Worm (Caenorhabditis elegans) whole organism, early embryonic: ENCODE measurements around the gene mel-32.

Source experiments
- B0310.2 ChIP-seq: sonication (generic microtip); optimal IDR thresholded peaks from 2 replicates; lab custom pipeline; 2016; ENCODE audit warnings: mild to moderate bottlenecking, missing genetic modification characterization, missing compliant biosample characterization
- F13C5.2 ChIP-seq: sonication (generic microtip); optimal IDR thresholded peaks from 2 replicates; lab custom pipeline; 2017; ENCODE audit warnings: mild to moderate bottlenecking, missing genetic modification characterization, inconsistent platforms, missing compliant biosample characterization
- aly-1 ChIP-seq: sonication (generic microtip); optimal IDR thresholded peaks from 2 replicates; lab custom pipeline; 2016; ENCODE audit warnings: missing genetic modification characterization, missing compliant biosample characterization
- ama-1 ChIP-seq: fragments of 150-350 bp; optimal IDR thresholded peaks from 2 replicates; lab custom pipeline; 2014
- ceh-13 ChIP-seq: fragments of 200-800 bp; sonication (Bioruptor generic); optimal IDR thresholded peaks from 2 replicates; lab custom pipeline; 2018; ENCODE audit warnings: mild to moderate bottlenecking, missing genetic modification characterization, missing compliant biosample characterization
- ceh-36 ChIP-seq: sonication (generic microtip); optimal IDR thresholded peaks from 2 replicates; lab custom pipeline; 2016; ENCODE audit warnings: missing genetic modification characterization, inconsistent platforms, missing compliant biosample characterization
- ets-7 ChIP-seq: sonication (generic microtip); optimal IDR thresholded peaks from 2 replicates; lab custom pipeline; 2016; ENCODE audit warnings: missing genotype, missing genetic modification characterization, missing compliant biosample characterization
- flt-1 ChIP-seq: fragments of 200-800 bp; sonication (Bioruptor generic); IDR thresholded peaks from 2 replicates; pipeline ENCODE4 v1.3.6; 2022; ENCODE audit warnings: missing genetic modification characterization, missing compliant biosample characterization
- hmbx-1 ChIP-seq: sonication (generic microtip); optimal IDR thresholded peaks from 2 replicates; lab custom pipeline; 2016; ENCODE audit warnings: mild to moderate bottlenecking, missing genetic modification characterization, missing compliant biosample characterization
- hmg-4 ChIP-seq: fragments of 200-800 bp; sonication (Bioruptor generic); optimal IDR thresholded peaks from 2 replicates; lab custom pipeline; 2018; ENCODE audit warnings: mild to moderate bottlenecking, missing genetic modification characterization, missing compliant biosample characterization
- hnd-1 ChIP-seq: sonication (generic microtip); optimal IDR thresholded peaks from 2 replicates; lab custom pipeline; 2016; ENCODE audit warnings: missing genetic modification characterization, missing compliant biosample characterization
- pes-1 ChIP-seq: fragments of 200-800 bp; sonication (Bioruptor generic); IDR thresholded peaks from 2 replicates; pipeline ENCODE4 v1.3.6; 2022; ENCODE audit warnings: missing genetic modification reagents, missing genetic modification characterization, missing compliant biosample characterization
- scrt-1 ChIP-seq: fragments of 200-800 bp; sonication (Bioruptor generic); IDR thresholded peaks from 2 replicates; pipeline ENCODE4 v1.3.6; 2022; ENCODE audit warnings: missing genetic modification characterization, missing compliant biosample characterization
- sea-1 ChIP-seq: fragments of 200-800 bp; sonication (Bioruptor generic); conservative IDR thresholded peaks from 2 replicates; pipeline ENCODE4 v1.3.6; 2022; ENCODE audit warnings: missing genetic modification characterization, missing compliant biosample characterization
- tbx-11 ChIP-seq: fragments of 200-800 bp; sonication (Bioruptor generic); IDR thresholded peaks from 2 replicates; pipeline ENCODE4 v1.3.6; 2022; ENCODE audit warnings: missing genetic modification characterization, missing compliant biosample characterization
- tbx-37 ChIP-seq: fragments of 200-800 bp; sonication (Bioruptor generic); conservative IDR thresholded peaks from 2 replicates; pipeline ENCODE4 v1.3.6; 2022; ENCODE audit warnings: missing genetic modification reagents, missing genetic modification characterization, missing compliant biosample characterization
- tra-4 ChIP-seq: sonication (generic microtip); optimal IDR thresholded peaks from 2 replicates; lab custom pipeline; 2017; ENCODE audit warnings: missing genetic modification characterization, missing compliant biosample characterization

The mel-32 gene

DNA sequence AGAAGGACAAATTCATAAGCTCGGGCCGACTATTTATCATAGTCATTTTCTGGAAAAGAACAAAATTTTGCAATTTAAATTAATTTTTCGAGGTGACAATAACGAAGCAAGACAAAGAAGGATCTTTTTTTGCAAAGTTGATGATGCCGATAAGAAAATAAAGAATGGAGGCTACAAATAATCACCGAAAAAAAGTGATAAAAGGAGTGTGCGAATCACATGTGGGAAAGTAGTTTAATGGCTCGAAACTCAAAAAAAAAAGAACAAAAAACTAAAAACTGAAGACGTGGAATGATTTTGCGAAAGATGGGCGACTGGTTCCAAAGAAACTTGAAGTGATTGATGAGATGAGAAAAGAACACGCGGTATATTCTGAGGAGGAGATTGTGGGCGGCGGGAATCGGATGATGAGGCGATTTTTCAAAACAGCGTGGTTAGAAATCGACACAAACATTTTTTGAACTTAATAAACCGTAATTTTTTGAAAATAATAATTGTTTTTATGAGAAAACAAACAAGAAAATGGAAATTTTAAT, 23.3 kb downstream of the mel-32 start, which contains the start of gene atgl-1:
atgl-1 (minus strand) TSS at position 51 of the 536 bp plus-strand sequence.
- TF ChIP-seq hnd-1 (no peak), hmg-4 (GFP tag; lab: Kevin White, UChicago) (no peak), tbx-11 (GFP tag; lab: Robert Waterston, UW) (no peak), B0310.2 (no peak), scrt-1 (GFP tag; lab: Robert Waterston, UW) (no peak), pes-1 (GFP tag; lab: Robert Waterston, UW) (no peak), aly-1 (tag; lab: Kevin White, UChicago) (no peak), flt-1 (no peak), tra-4 (tag; lab: Kevin White, UChicago) (no peak), tbx-37 (GFP tag; lab: Robert Waterston, UW) (no peak), F13C5.2 (tag; lab: Kevin White, UChicago) (no peak), ceh-13 (no peak), ama-1 (lab: Kevin White, UChicago) (no peak), hmbx-1 (tag; lab: Kevin White, UChicago) (no peak)

DNA sequence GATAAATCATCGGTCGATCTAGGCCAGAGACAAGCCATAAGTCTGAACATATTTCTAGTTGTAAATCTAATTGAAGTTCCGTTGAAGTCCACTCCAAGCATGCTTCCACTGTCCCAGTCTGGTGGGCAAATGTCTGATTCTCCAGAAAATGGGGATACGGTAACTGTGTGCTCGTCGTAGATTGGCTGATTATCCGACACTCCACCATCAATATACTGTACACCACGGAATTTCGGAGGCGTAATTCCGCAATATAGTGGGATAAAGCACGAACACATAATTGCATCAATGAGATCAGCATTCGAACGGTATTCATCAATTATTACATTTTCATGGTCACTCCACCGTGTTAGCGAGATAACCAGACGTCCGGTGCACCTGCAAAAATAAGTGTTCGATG, 24.5 kb downstream of the mel-32 start:
- no peak for TF ChIP-seq ceh-36 (tag; lab: Kevin White, UChicago)
- TF ChIP-seq ama-1 (lab: Kevin White, UChicago) = no peak
- TF ChIP-seq F13C5.2 (tag; lab: Kevin White, UChicago) = no peak
- no peak for TF ChIP-seq tbx-11 (GFP tag; lab: Robert Waterston, UW)
- no peak for TF ChIP-seq ceh-13
- no peak for TF ChIP-seq pes-1 (GFP tag; lab: Robert Waterston, UW)
- no peak for TF ChIP-seq ets-7
- TF ChIP-seq B0310.2 = no peak
- no peak for TF ChIP-seq aly-1 (tag; lab: Kevin White, UChicago)

DNA sequence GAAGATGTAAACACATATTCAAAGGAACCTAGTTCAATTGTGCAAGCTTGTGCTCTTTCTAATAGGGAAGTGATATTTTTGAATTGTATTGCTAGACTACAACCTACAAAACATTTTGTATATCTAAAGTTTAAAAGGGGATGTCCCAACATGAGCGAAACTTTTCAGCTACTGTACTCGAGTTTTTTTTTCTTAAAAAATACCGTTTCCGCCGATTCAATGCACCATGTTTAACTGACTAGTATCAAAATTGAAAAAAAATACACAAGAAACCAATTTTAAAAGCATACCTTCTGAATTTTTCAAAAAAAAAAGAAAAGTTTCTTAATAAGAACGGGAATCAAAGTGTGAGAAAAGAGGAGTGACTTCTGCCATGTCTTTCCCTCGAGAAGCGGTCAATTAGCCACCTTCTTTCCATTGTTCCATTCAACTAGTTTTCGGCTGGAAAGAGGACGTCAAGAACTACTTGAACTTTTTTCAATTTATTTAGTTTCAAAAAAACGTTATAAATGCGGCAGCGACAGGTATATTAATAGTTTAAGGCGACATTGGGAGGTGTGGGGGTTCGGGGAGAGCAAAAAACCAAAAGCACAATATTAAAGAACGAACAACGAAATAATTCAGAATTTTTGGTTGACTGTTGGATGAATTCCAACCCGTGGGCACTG, 27.4 kb downstream of the mel-32 start, which contains the start of gene nas-4:
nas-4 (minus strand) TSS at position 351 of the 668 bp plus-strand sequence.
- no peak for TF ChIP-seq scrt-1 (GFP tag; lab: Robert Waterston, UW)
- TF ChIP-seq F13C5.2 (tag; lab: Kevin White, UChicago) = no peak
- TF ChIP-seq tra-4 (tag; lab: Kevin White, UChicago) = no peak
- TF ChIP-seq sea-1 (GFP tag; lab: Robert Waterston, UW) = no peak
- TF ChIP-seq ceh-13 = no peak
- no peak for TF ChIP-seq ama-1 (lab: Kevin White, UChicago)
- TF ChIP-seq pes-1 (GFP tag; lab: Robert Waterston, UW) = no peak
- no peak for TF ChIP-seq ets-7
- no peak for TF ChIP-seq flt-1
- TF ChIP-seq aly-1 (tag; lab: Kevin White, UChicago) = no peak
- TF ChIP-seq hmbx-1 (tag; lab: Kevin White, UChicago) = no peak
- no peak for TF ChIP-seq tbx-11 (GFP tag; lab: Robert Waterston, UW)

DNA sequence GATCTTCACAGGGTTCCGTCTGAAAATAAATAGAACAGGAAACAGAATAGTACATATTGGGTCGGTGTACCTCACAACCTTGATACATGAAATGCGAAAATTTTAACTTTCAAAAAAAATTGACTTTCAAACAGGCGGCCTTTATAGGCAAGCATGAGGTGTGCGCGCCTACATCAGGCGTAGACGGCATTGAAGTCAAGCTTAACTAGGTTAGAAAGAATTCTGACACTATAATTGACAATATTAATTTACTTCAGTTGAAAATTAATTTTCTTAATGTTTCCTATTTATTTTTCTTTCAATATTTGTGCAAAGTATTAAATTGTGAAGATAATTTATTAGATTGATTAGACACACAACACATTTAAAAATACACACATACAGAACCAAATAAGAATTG, 30.9 kb downstream of the mel-32 start, which contains the start of gene C05D11.5:
C05D11.5 (minus strand) TSS at position 101 of the 400 bp plus-strand sequence.
- TF ChIP-seq sea-1 (GFP tag; lab: Robert Waterston, UW) (no peak), pes-1 (GFP tag; lab: Robert Waterston, UW) (no peak), tbx-37 (GFP tag; lab: Robert Waterston, UW) (no peak)

DNA sequence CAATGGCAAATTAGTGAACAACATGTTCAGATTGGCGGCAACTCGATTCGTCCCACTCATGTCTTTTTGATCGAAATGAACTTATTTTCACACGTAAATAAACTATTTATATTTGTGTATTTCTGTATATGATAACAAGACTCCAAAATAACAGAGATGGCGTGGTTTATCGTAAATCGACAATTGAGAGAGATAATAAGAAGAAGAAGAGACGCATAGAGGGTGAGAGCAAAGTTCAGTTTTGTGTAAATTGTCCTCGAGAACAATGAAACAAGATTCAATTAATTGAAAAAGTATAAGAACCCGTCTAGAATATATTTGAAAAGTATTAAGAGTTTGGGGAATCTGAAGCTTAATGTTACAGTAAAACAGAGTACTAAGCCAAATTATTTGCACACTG, 31.4 kb downstream of the mel-32 start:
- no peak for TF ChIP-seq ceh-36 (tag; lab: Kevin White, UChicago)
- TF ChIP-seq aly-1 (tag; lab: Kevin White, UChicago) = no peak
- TF ChIP-seq ama-1 (lab: Kevin White, UChicago) = no peak
- TF ChIP-seq tra-4 (tag; lab: Kevin White, UChicago) = no peak
- TF ChIP-seq ets-7 = no peak
- no peak for TF ChIP-seq tbx-11 (GFP tag; lab: Robert Waterston, UW)
- TF ChIP-seq flt-1 = no peak
- TF ChIP-seq B0310.2 = no peak

DNA sequence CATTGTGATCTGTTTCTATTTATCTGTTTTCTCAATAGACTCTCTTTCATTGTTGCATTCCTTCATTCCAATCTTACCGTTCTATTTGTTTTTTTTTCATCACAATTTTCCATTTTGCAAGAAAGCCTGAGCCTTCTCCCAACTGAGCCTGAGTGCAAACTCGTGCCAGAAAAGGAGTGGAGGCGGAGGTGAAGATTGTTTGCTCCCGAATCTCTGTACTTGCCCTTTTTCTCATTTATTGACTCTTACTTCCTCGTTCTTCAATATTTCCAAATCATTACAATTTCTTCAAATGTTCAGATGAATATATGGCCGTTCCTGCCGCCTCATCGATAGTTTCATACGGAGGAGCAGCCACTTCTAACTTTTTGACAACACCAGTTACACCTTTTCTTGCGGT, 36.0 kb downstream of the mel-32 start, which contains the start of gene let-756:
let-756 (plus strand) TSS at position 301 of the 400 bp plus-strand sequence.
- TF ChIP-seq hmg-4 (GFP tag; lab: Kevin White, UChicago) (no peak), hnd-1 (no peak), aly-1 (tag; lab: Kevin White, UChicago) (no peak), tbx-11 (GFP tag; lab: Robert Waterston, UW) (no peak), ama-1 (lab: Kevin White, UChicago) (no peak)

DNA sequence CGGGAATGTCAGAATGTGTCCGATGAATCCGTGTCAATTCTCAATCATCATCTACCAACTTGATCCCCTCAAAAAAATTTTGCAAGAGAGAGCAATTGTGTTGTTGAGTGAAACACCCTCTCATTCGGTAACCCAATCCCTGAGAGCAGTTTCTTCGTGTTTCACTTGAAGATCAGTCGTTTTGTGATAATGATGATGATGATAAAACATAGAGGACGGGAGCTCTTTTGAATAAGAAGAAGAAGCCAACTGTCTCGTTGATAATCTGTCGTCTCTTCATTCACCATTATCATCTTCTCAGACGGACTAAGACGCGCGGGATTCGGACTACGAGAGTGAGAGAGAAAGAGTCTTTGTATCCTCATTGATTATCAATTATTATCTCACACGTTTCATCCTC, 37.7 kb downstream of the mel-32 start:
- TF ChIP-seq B0310.2 = no peak
- TF ChIP-seq tbx-37 (GFP tag; lab: Robert Waterston, UW) = no peak

DNA sequence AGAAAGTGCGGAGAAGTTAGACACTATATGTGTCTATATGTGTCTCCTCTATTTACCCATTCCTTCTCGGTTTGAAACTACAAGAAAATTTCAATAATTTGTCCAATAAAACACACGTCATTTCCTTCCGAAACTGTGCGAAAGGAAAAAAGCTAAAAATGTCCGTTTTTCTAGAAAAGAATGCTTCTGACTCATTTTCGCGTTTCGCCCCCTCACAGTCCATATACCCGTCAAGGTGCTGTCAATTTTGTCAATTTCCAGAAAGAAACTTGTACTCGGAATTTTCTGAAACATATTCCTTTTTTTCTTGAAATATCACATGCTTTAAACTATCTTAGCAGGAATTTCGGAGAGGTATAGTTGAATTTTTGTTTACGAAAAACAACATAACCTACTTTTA, 40.0 kb downstream of the mel-32 start:
- TF ChIP-seq tbx-37 (GFP tag; lab: Robert Waterston, UW) (no peak), ceh-36 (tag; lab: Kevin White, UChicago) (no peak), F13C5.2 (tag; lab: Kevin White, UChicago) (no peak)
